Fruit fly (Drosophila melanogaster): ENCODE results near the gene CG17896.

DNA sequence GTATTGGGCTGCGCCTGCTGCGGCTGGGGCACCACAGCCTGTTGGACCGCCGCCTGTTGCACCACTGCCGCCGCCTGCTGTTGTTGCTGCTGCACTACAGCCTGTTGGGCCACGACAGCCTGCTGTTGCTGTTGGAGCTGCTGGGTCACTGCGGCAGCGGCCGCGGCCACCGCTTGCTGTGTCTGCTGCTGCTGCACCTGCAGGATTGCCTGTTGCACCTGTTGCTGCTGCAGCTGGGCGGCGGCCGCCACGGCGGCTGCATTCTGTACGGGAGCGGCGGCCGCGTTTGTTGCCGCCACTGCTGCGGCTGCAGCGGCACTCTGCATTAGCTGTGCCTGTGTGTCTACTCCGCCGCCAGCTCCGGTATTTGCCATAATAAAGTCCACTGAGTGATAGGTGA is 25.6 kb upstream of the CG17896 start:
- TF ChIP-seq CG8478 (optimal IDR thresholded peaks at IDR 0.05), result no peak
- TF ChIP-seq CTCF (optimal IDR thresholded peaks at IDR 0.05), result no peak
